Fruit fly (Drosophila melanogaster) whole organism, embryonic: ENCODE measurements around the gene CG5892.

Experiments
- Adf1 ChIP-seq: fragments of 200-800 bp; sonication (Bioruptor generic); IDR thresholded peaks from 2 replicates; pipeline ENCODE4 v1.3.6; 2022; ENCODE audit warnings: missing biosample characterization, missing genetic modification characterization
- Asciz ChIP-seq: fragments of 200-800 bp; sonication (Bioruptor generic); optimal IDR thresholded peaks from 2 replicates; lab custom pipeline; 2017; ENCODE audit warnings: missing biosample characterization, mild to moderate bottlenecking, missing genetic modification characterization, missing genetic modification reagents
- Atf6 ChIP-seq: fragments of 200-800 bp; sonication (Bioruptor generic); IDR thresholded peaks from 2 replicates; pipeline ENCODE4 v1.3.6; 2022; ENCODE audit warnings: missing biosample characterization, missing genetic modification characterization
- CG10366 ChIP-seq: fragments of 200-800 bp; sonication (Bioruptor generic); IDR thresholded peaks from 2 replicates; pipeline ENCODE4 v1.3.6; 2022; ENCODE audit warnings: missing biosample characterization, missing genetic modification characterization
- CG12071 ChIP-seq: fragments of 200-800 bp; sonication (Bioruptor generic); optimal IDR thresholded peaks from 3 replicates; lab custom pipeline; 2018; ENCODE audit warnings: missing biosample characterization, mild to moderate bottlenecking, missing genetic modification characterization
- CG12236 ChIP-seq: fragments of 200-800 bp; sonication (Bioruptor generic); optimal IDR thresholded peaks from 2 replicates; lab custom pipeline; 2016; ENCODE audit warnings: missing biosample characterization, missing genetic modification characterization
- CG30020 ChIP-seq: fragments of 200-800 bp; optimal IDR thresholded peaks from 2 replicates; lab custom pipeline; 2019; ENCODE audit warnings: missing biosample characterization, mild to moderate bottlenecking, missing genetic modification characterization, moderate library complexity
- CG30431 ChIP-seq: fragments of 200-800 bp; sonication (Bioruptor generic); optimal IDR thresholded peaks from 2 replicates; lab custom pipeline; 2017; ENCODE audit warnings: missing biosample characterization, missing genetic modification characterization
- CG3995 ChIP-seq: fragments of 200-800 bp; sonication (Bioruptor generic); optimal IDR thresholded peaks from 3 replicates; lab custom pipeline; 2016; ENCODE audit warnings: missing biosample characterization, missing genetic modification characterization
- CG4328 ChIP-seq: fragments of 200-800 bp; sonication (Bioruptor generic); optimal IDR thresholded peaks from 3 replicates; lab custom pipeline; 2017; ENCODE audit warnings: missing biosample characterization, missing genetic modification reagents, missing genetic modification characterization
- CG4360 ChIP-seq: fragments of 200-800 bp; sonication (Bioruptor generic); IDR thresholded peaks from 2 replicates; pipeline ENCODE4 v1.3.6; 2022; ENCODE audit warnings: missing biosample characterization, missing genetic modification characterization
- CG4424 ChIP-seq: fragments of 200-800 bp; sonication (Bioruptor generic); optimal IDR thresholded peaks from 3 replicates; lab custom pipeline; 2016; ENCODE audit warnings: missing biosample characterization, missing genetic modification characterization
- CG6175 ChIP-seq: fragments of 200-800 bp; sonication (Bioruptor generic); IDR thresholded peaks from 3 replicates; pipeline ENCODE4 v1.3.6; 2022; ENCODE audit warnings: missing biosample characterization, missing genetic modification characterization
- CG6689 ChIP-seq: fragments of 200-800 bp; sonication (Bioruptor generic); IDR thresholded peaks from 2 replicates; pipeline ENCODE4 v1.3.6; 2022; ENCODE audit warnings: missing biosample characterization, missing genetic modification characterization
- CG6854 ChIP-seq: fragments of 200-800 bp; sonication (Bioruptor generic); optimal IDR thresholded peaks from 3 replicates; lab custom pipeline; 2017; ENCODE audit warnings: missing biosample characterization, mild to moderate bottlenecking, missing genetic modification characterization
- CG7963 ChIP-seq: fragments of 200-800 bp; sonication (Bioruptor generic); IDR thresholded peaks from 3 replicates; pipeline ENCODE4 v1.3.6; 2022; ENCODE audit warnings: missing biosample characterization, missing genetic modification characterization; ENCODE audit not compliant: partially characterized antibody
- D ChIP-seq, 2 experiments: fragments of 200-800 bp in 1 of 2; fragments of >200 bp in 1 of 2; sonication (Bioruptor generic) in 1 of 2; optimal IDR thresholded peaks; 2 replicates in 1 of 2; 3 replicates in 1 of 2; lab custom pipeline; 2017; ENCODE audit warnings: mild to moderate bottlenecking in 1 of 2, missing biosample characterization in 1 of 2, missing genetic modification characterization in 1 of 2, missing genetic modification reagents in 1 of 2
- Dip2 ChIP-seq: fragments of 200-800 bp; sonication (Bioruptor generic); IDR thresholded peaks from 2 replicates; pipeline ENCODE4 v1.3.6; 2022; ENCODE audit warnings: missing biosample characterization, missing genetic modification characterization
- Ets97D ChIP-seq: fragments of 200-800 bp; sonication (Bioruptor generic); optimal IDR thresholded peaks from 3 replicates; lab custom pipeline; 2016; ENCODE audit warnings: missing biosample characterization, missing genetic modification characterization
- Fer2 ChIP-seq: fragments of 200-800 bp; sonication (Bioruptor generic); optimal IDR thresholded peaks from 2 replicates; lab custom pipeline; 2018; ENCODE audit warnings: missing biosample characterization, mild to moderate bottlenecking, missing genetic modification characterization, moderate library complexity
- HLH54F ChIP-seq: fragments of 200-800 bp; sonication (Bioruptor generic); optimal IDR thresholded peaks from 3 replicates; lab custom pipeline; 2016; ENCODE audit warnings: missing biosample characterization, missing genetic modification characterization
- Lpt ChIP-seq: fragments of >200 bp; optimal IDR thresholded peaks from 2 replicates; lab custom pipeline; 2018; ENCODE audit warnings: missing biosample characterization, missing genetic modification characterization
- Max ChIP-seq: fragments of 200-800 bp; sonication (Bioruptor generic); optimal IDR thresholded peaks from 2 replicates; lab custom pipeline; 2016; ENCODE audit warnings: missing biosample characterization, mild to moderate bottlenecking, missing genetic modification characterization
- Med ChIP-seq: fragments of 200-800 bp; sonication (Bioruptor generic); peaks from one replicate; lab custom pipeline; 2016; ENCODE audit warnings: missing biosample characterization, missing genetic modification characterization, mild to moderate bottlenecking, inconsistent platforms, moderate library complexity
- Meics ChIP-seq: fragments of 200-800 bp; sonication (Bioruptor generic); optimal IDR thresholded peaks from 2 replicates; lab custom pipeline; 2017; ENCODE audit warnings: missing biosample characterization, mild to moderate bottlenecking, missing genetic modification characterization
- Mes4 ChIP-seq: fragments of 200-800 bp; sonication (Bioruptor generic); optimal IDR thresholded peaks from 2 replicates; lab custom pipeline; 2016; ENCODE audit warnings: missing biosample characterization, missing genetic modification characterization
- NC2α ChIP-seq: fragments of 200-800 bp; sonication (Bioruptor generic); optimal IDR thresholded peaks from 2 replicates; lab custom pipeline; 2016; ENCODE audit warnings: missing biosample characterization, missing genetic modification characterization
- NC2β ChIP-seq: fragments of 200-800 bp; sonication (Bioruptor generic); optimal IDR thresholded peaks from 2 replicates; lab custom pipeline; 2016; ENCODE audit warnings: missing biosample characterization, missing genetic modification characterization
- Poxn ChIP-seq: fragments of 200-800 bp; sonication (Bioruptor generic); IDR thresholded peaks from 2 replicates; pipeline ENCODE4 v1.3.6; 2022; ENCODE audit warnings: missing biosample characterization, missing genetic modification characterization
- Ravus ChIP-seq: fragments of 200-800 bp; sonication (Bioruptor generic); IDR thresholded peaks from 2 replicates; pipeline ENCODE4 v1.3.6; 2022; ENCODE audit warnings: missing biosample characterization, missing genetic modification characterization
- Rx ChIP-seq: fragments of 200-800 bp; sonication (Bioruptor generic); IDR thresholded peaks from 2 replicates; pipeline ENCODE4 v1.3.6; 2022; ENCODE audit warnings: missing biosample characterization, missing genetic modification characterization
- amos ChIP-seq: fragments of 200-800 bp; sonication (Bioruptor generic); IDR thresholded peaks from 2 replicates; pipeline ENCODE4 v1.3.6; 2022; ENCODE audit warnings: missing biosample characterization, missing genetic modification characterization; ENCODE audit not compliant: partially characterized antibody
- ap ChIP-seq: fragments of 200-800 bp; sonication (Bioruptor generic); IDR thresholded peaks from 2 replicates; pipeline ENCODE4 v1.3.6; 2022; ENCODE audit warnings: missing biosample characterization, missing genetic modification characterization
- ato ChIP-seq: fragments of 200-800 bp; sonication (Bioruptor generic); IDR thresholded peaks from 2 replicates; pipeline ENCODE4 v1.3.6; 2022; ENCODE audit warnings: missing biosample characterization, missing genetic modification characterization; ENCODE audit not compliant: partially characterized antibody
- cad ChIP-seq: fragments of >200 bp; optimal IDR thresholded peaks from 2 replicates; lab custom pipeline; 2017; ENCODE audit warnings: missing biosample characterization, missing genetic modification characterization
- cato ChIP-seq: fragments of 200-800 bp; sonication (Bioruptor generic); optimal IDR thresholded peaks from 2 replicates; lab custom pipeline; 2016; ENCODE audit warnings: missing biosample characterization, missing genetic modification characterization, borderline replicate concordance
- chif ChIP-seq, 2 experiments: fragments of 200-800 bp; sonication (Bioruptor generic); optimal IDR thresholded peaks; 3 replicates each; lab custom pipeline; 2016; ENCODE audit warnings: missing biosample characterization in 2 of 2, missing genetic modification characterization in 2 of 2
- chn ChIP-seq: fragments of 200-800 bp; sonication (Bioruptor generic); optimal IDR thresholded peaks from 2 replicates; lab custom pipeline; 2016; ENCODE audit warnings: missing biosample characterization, missing genetic modification characterization
- gce ChIP-seq: fragments of 200-800 bp; sonication (Bioruptor generic); IDR thresholded peaks from 3 replicates; pipeline ENCODE4 v1.3.6; 2022; ENCODE audit warnings: missing biosample characterization, missing genetic modification characterization
- gcm2 ChIP-seq: fragments of 200-800 bp; sonication (Bioruptor generic); optimal IDR thresholded peaks from 2 replicates; lab custom pipeline; 2016; ENCODE audit warnings: missing biosample characterization, missing genetic modification characterization
- gsb ChIP-seq: fragments of 200-800 bp; sonication (Bioruptor generic); IDR thresholded peaks from 2 replicates; pipeline ENCODE4 v1.3.6; 2022; ENCODE audit warnings: missing biosample characterization, missing genetic modification characterization
- gt ChIP-seq: fragments of 200-800 bp; sonication (Bioruptor generic); IDR thresholded peaks from 2 replicates; pipeline ENCODE4 v1.3.6; 2022; ENCODE audit warnings: missing biosample characterization, missing genetic modification characterization
- her ChIP-seq: fragments of 200-800 bp; sonication (Bioruptor generic); optimal IDR thresholded peaks from 2 replicates; lab custom pipeline; 2016; ENCODE audit warnings: missing biosample characterization, missing genetic modification characterization
- inv ChIP-seq: fragments of 200-800 bp; sonication (Bioruptor generic); IDR thresholded peaks from 2 replicates; pipeline ENCODE4 v1.3.6; 2022; ENCODE audit warnings: missing biosample characterization, missing genetic modification characterization; ENCODE audit not compliant: partially characterized antibody
- lilli ChIP-seq: fragments of 200-800 bp; sonication (Bioruptor generic); optimal IDR thresholded peaks from 3 replicates; lab custom pipeline; 2016; ENCODE audit warnings: missing biosample characterization, missing genetic modification characterization
- nerfin-1 ChIP-seq: fragments of 200-800 bp; sonication (Bioruptor generic); optimal IDR thresholded peaks from 3 replicates; lab custom pipeline; 2019; ENCODE audit warnings: missing biosample characterization, mild to moderate bottlenecking, missing genetic modification characterization, moderate library complexity
- onecut ChIP-seq: fragments of 200-800 bp; sonication (Bioruptor generic); IDR thresholded peaks from 2 replicates; pipeline ENCODE4 v1.3.6; 2022; ENCODE audit warnings: missing biosample characterization, missing genetic modification characterization
- org-1 ChIP-seq: fragments of 200-800 bp; sonication (Bioruptor generic); optimal IDR thresholded peaks from 2 replicates; lab custom pipeline; 2017; ENCODE audit warnings: missing biosample characterization, missing genetic modification characterization
- rib ChIP-seq: fragments of 200-800 bp; sonication (Bioruptor generic); IDR thresholded peaks from 2 replicates; pipeline ENCODE4 v1.3.6; 2022; ENCODE audit warnings: missing biosample characterization, missing genetic modification characterization
- salm ChIP-seq: fragments of 200-800 bp; sonication (Bioruptor generic); optimal IDR thresholded peaks from 2 replicates; lab custom pipeline; 2018; ENCODE audit warnings: missing biosample characterization, mild to moderate bottlenecking, missing genetic modification characterization
- sima ChIP-seq: fragments of 200-800 bp; sonication (Bioruptor generic); optimal IDR thresholded peaks from 2 replicates; lab custom pipeline; 2016; ENCODE audit warnings: missing biosample characterization, missing genetic modification characterization
- slp2 ChIP-seq: fragments of 200-800 bp; sonication (Bioruptor generic); optimal IDR thresholded peaks from 2 replicates; lab custom pipeline; 2016; ENCODE audit warnings: missing biosample characterization, missing genetic modification characterization
- trem ChIP-seq: fragments of 200-800 bp; optimal IDR thresholded peaks from 3 replicates; lab custom pipeline; 2019; ENCODE audit warnings: missing biosample characterization, mild to moderate bottlenecking, missing genetic modification characterization, moderate library complexity

Gene CG5892

DNA sequence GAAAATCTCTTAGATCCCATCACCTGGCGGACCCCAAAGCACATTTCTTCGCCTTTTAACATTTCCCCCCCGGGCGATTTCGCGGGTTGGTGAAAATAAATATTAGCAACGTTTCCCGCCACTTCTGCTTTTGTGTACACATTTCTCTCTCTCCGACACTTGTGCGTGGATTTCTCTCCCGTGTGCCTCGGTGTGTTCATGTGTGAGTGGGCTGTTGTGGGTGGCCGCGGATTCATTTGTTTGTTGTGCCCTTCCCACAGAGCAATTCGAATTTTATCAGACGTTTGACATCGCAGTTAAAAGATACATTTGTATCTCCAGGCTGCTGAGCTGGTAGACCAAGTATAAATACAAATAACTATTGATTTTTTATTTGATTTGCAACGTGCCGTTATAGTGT, 18.2 kb upstream of the CG5892 start (continued):
- no peak for TF ChIP-seq Ravus (GFP tag; lab: Robert Waterston, UW)
- no peak for TF ChIP-seq CG30431
- no peak for TF ChIP-seq gcm2 (GFP tag; lab: Kevin White, UChicago)
- no peak for TF ChIP-seq Mes4 (GFP tag; lab: Kevin White, UChicago)
- TF ChIP-seq Ets97D (GFP tag; lab: Kevin White, UChicago) = no peak
- no peak for TF ChIP-seq CG7963 (GFP tag; lab: Robert Waterston, UW)
- TF ChIP-seq Meics = no peak
- no peak for TF ChIP-seq Dip2
- TF ChIP-seq Rx (GFP tag; lab: Robert Waterston, UW) = no peak
- no peak for TF ChIP-seq CG12071 (GFP tag; lab: Kevin White, UChicago)
- TF ChIP-seq CG6689 (GFP tag; lab: Robert Waterston, UW) = 0 out of 2 replicates have a peak, but pooled peaks have one; percentile 6
- no peak for TF ChIP-seq ato (GFP tag; lab: Robert Waterston, UW)
- peak; percentile 83 for TF ChIP-seq Med (GFP tag; lab: Kevin White, UChicago)
- no peak for TF ChIP-seq CG4424 (GFP tag; lab: Kevin White, UChicago)
- TF ChIP-seq rib (GFP tag; lab: Robert Waterston, UW) = peak; percentile 67; the same call in 1 of the 2 replicates
- TF ChIP-seq Atf6 = no peak
- TF ChIP-seq cad (GFP tag; lab: Kevin White, UChicago) = no peak
- TF ChIP-seq org-1 (GFP tag; lab: Kevin White, UChicago) = no peak
- no peak for TF ChIP-seq Adf1
- no peak for TF ChIP-seq NC2β (GFP tag; lab: Kevin White, UChicago)
- no peak for TF ChIP-seq chif (GFP tag; optimal IDR thresholded peaks at IDR 0.05; lab: Kevin White, UChicago)
- TF ChIP-seq gce (GFP tag; lab: Robert Waterston, UW) = no peak
- TF ChIP-seq lilli (GFP tag; lab: Kevin White, UChicago) = no peak
- peak; percentile 65 for TF ChIP-seq nerfin-1 (tag; lab: Kevin White, UChicago)
- no peak for TF ChIP-seq CG6854 (GFP tag; lab: Kevin White, UChicago)
- TF ChIP-seq CG4360 (GFP tag; lab: Robert Waterston, UW) = no peak
- no peak for TF ChIP-seq HLH54F
- no peak for TF ChIP-seq her
- no peak for TF ChIP-seq gsb (GFP tag; lab: Robert Waterston, UW)
- no peak for TF ChIP-seq CG4328 (GFP tag; lab: Kevin White, UChicago)
- no peak for TF ChIP-seq Lpt (GFP tag; lab: Kevin White, UChicago)
- TF ChIP-seq D (optimal IDR thresholded peaks at IDR 0.05; lab: Kevin White, UChicago) = no peak
- TF ChIP-seq D (GFP tag; optimal IDR thresholded peaks at IDR 0.05; lab: Kevin White, UChicago) = no peak
- TF ChIP-seq sima (GFP tag; lab: Kevin White, UChicago) = no peak
- TF ChIP-seq Poxn (GFP tag; lab: Robert Waterston, UW) = no peak
- no peak for TF ChIP-seq CG12236 (GFP tag; lab: Kevin White, UChicago)
- no peak for TF ChIP-seq slp2 (GFP tag; lab: Kevin White, UChicago)
- no peak for TF ChIP-seq Max
- TF ChIP-seq trem (tag; lab: Kevin White, UChicago) = no peak
- TF ChIP-seq CG6175 (GFP tag; lab: Robert Waterston, UW) = no peak
- TF ChIP-seq gt (GFP tag; lab: Robert Waterston, UW) = no peak
- TF ChIP-seq CG10366 = no peak
- no peak for TF ChIP-seq inv (GFP tag; lab: Robert Waterston, UW)
- TF ChIP-seq chn (GFP tag; lab: Kevin White, UChicago) = peak; percentile 8
- no peak; the same call in 1 of the 2 replicates for TF ChIP-seq onecut (GFP tag; lab: Robert Waterston, UW)
- no peak for TF ChIP-seq salm (tag; lab: Kevin White, UChicago)
- no peak for TF ChIP-seq CG30020
- TF ChIP-seq cato = no peak
- no peak for TF ChIP-seq CG3995 (GFP tag; lab: Kevin White, UChicago)
- TF ChIP-seq NC2α (GFP tag; lab: Kevin White, UChicago) = no peak
- TF ChIP-seq ap = no peak
- TF ChIP-seq amos (GFP tag; lab: Robert Waterston, UW) = no peak
- no peak for TF ChIP-seq Fer2 (tag; lab: Kevin White, UChicago)
- no peak for TF ChIP-seq Asciz (GFP tag; lab: Kevin White, UChicago)
